Fruit fly (Drosophila melanogaster) whole organism, embryonic: ENCODE results near the gene CG5973.

Experiments used
- CG10147 ChIP-seq: fragments of 200-800 bp; sonication (Bioruptor generic); optimal IDR thresholded peaks from 2 replicates; lab custom pipeline; 2019; ENCODE audit warnings: missing biosample characterization, mild to moderate bottlenecking, missing genetic modification characterization, moderate library complexity
- CG10267 ChIP-seq: fragments of 200-800 bp; sonication (Bioruptor generic); optimal IDR thresholded peaks from 2 replicates; lab custom pipeline; 2018; ENCODE audit warnings: missing biosample characterization, mild to moderate bottlenecking, missing genetic modification characterization, moderate library complexity
- CG12104 ChIP-seq: fragments of 200-800 bp; sonication (Bioruptor generic); optimal IDR thresholded peaks from 3 replicates; lab custom pipeline; 2016; ENCODE audit warnings: missing biosample characterization, missing genetic modification characterization
- CG1233 ChIP-seq: fragments of 200-800 bp; sonication (Bioruptor generic); optimal IDR thresholded peaks from 4 replicates; lab custom pipeline; 2018; ENCODE audit warnings: missing biosample characterization, mild to moderate bottlenecking, missing genetic modification characterization
- CG13287 ChIP-seq: fragments of 200-800 bp; sonication (Bioruptor generic); IDR thresholded peaks from 2 replicates; pipeline ENCODE4 v1.3.6; 2022; ENCODE audit warnings: missing biosample characterization, missing genetic modification characterization; ENCODE audit not compliant: partially characterized antibody
- CG13624 ChIP-seq: fragments of 200-800 bp; sonication (Bioruptor generic); optimal IDR thresholded peaks from 2 replicates; lab custom pipeline; 2016; ENCODE audit warnings: missing biosample characterization, missing genetic modification characterization
- CG14667 ChIP-seq: fragments of 200-800 bp; sonication (Bioruptor generic); IDR thresholded peaks from 2 replicates; pipeline ENCODE4 v1.3.6; 2022; ENCODE audit warnings: missing biosample characterization, missing genetic modification characterization
- CG15073 ChIP-seq: fragments of 200-800 bp; sonication (Bioruptor generic); optimal IDR thresholded peaks from 2 replicates; lab custom pipeline; 2016; ENCODE audit warnings: missing biosample characterization, missing genetic modification characterization
- CG18476 ChIP-seq: fragments of 200-800 bp; sonication (Bioruptor generic); optimal IDR thresholded peaks from 2 replicates; lab custom pipeline; 2016; ENCODE audit warnings: missing biosample characterization, mild to moderate bottlenecking, missing genetic modification characterization
- CG18619 ChIP-seq: fragments of 200-800 bp; sonication (Bioruptor generic); optimal IDR thresholded peaks from 3 replicates; lab custom pipeline; 2017; ENCODE audit warnings: missing biosample characterization, mild to moderate bottlenecking, missing genetic modification characterization
- CG2202 ChIP-seq: fragments of 200-800 bp; sonication (Bioruptor generic); optimal IDR thresholded peaks from 2 replicates; lab custom pipeline; 2018; ENCODE audit warnings: missing biosample characterization, mild to moderate bottlenecking, missing genetic modification characterization
- CG2678 ChIP-seq: fragments of 200-800 bp; sonication (Bioruptor generic); optimal IDR thresholded peaks from 3 replicates; lab custom pipeline; 2019; ENCODE audit warnings: missing biosample characterization, mild to moderate bottlenecking, missing genetic modification characterization, moderate library complexity
- CG3163 ChIP-seq: fragments of 200-800 bp; sonication (Bioruptor generic); optimal IDR thresholded peaks from 3 replicates; lab custom pipeline; 2016; ENCODE audit warnings: missing biosample characterization, missing genetic modification characterization
- CG6683 ChIP-seq: fragments of 200-800 bp; sonication (Bioruptor generic); optimal IDR thresholded peaks from 2 replicates; lab custom pipeline; 2017; ENCODE audit warnings: missing biosample characterization, mild to moderate bottlenecking, missing genetic modification characterization, missing genetic modification reagents
- CG6689 ChIP-seq: fragments of 200-800 bp; sonication (Bioruptor generic); IDR thresholded peaks from 2 replicates; pipeline ENCODE4 v1.3.6; 2022; ENCODE audit warnings: missing biosample characterization, missing genetic modification characterization
- CG7839 ChIP-seq: fragments of 200-800 bp; sonication (Bioruptor generic); optimal IDR thresholded peaks from 3 replicates; lab custom pipeline; 2018; ENCODE audit warnings: missing biosample characterization, mild to moderate bottlenecking, missing genetic modification characterization, moderate library complexity
- CG7928 ChIP-seq: fragments of 200-800 bp; sonication (Bioruptor generic); optimal IDR thresholded peaks from 2 replicates; lab custom pipeline; 2017; ENCODE audit warnings: missing biosample characterization, mild to moderate bottlenecking, missing genetic modification characterization
- CG8290 ChIP-seq, 3 experiments: fragments of 200-800 bp; sonication (Bioruptor generic); optimal IDR thresholded peaks; 2 replicates each; lab custom pipeline; 2016 to 2019; ENCODE audit warnings: missing biosample characterization in 3 of 3, missing genetic modification characterization in 3 of 3, mild to moderate bottlenecking in 2 of 3, moderate library complexity in 1 of 3
- Dref ChIP-seq: fragments of 200-800 bp; sonication (Bioruptor generic); IDR thresholded peaks from 2 replicates; pipeline ENCODE4 v1.3.6; 2022; ENCODE audit warnings: missing biosample characterization, missing genetic modification characterization
- E2f2 ChIP-seq: fragments of 200-800 bp; sonication (Bioruptor generic); IDR thresholded peaks from 2 replicates; pipeline ENCODE4 v1.3.6; 2022; ENCODE audit warnings: missing biosample characterization, missing genetic modification characterization
- Hr3 ChIP-seq: fragments of 200-800 bp; sonication (Bioruptor generic); optimal IDR thresholded peaks from 3 replicates; lab custom pipeline; 2016; ENCODE audit warnings: missing biosample characterization, missing genetic modification characterization
- Poxn ChIP-seq: fragments of 200-800 bp; sonication (Bioruptor generic); IDR thresholded peaks from 2 replicates; pipeline ENCODE4 v1.3.6; 2022; ENCODE audit warnings: missing biosample characterization, missing genetic modification characterization
- Vsx1 ChIP-seq: fragments of 200-800 bp; sonication (Bioruptor generic); optimal IDR thresholded peaks from 2 replicates; lab custom pipeline; 2017; ENCODE audit warnings: missing biosample characterization, mild to moderate bottlenecking, missing genetic modification characterization, missing genetic modification reagents
- bab2 ChIP-seq: fragments of 200-800 bp; sonication (Bioruptor generic); optimal IDR thresholded peaks from 2 replicates; lab custom pipeline; 2016; ENCODE audit warnings: missing biosample characterization, missing genetic modification characterization
- bcd ChIP-seq: fragments of 200-800 bp; sonication (Bioruptor generic); optimal IDR thresholded peaks from 2 replicates; lab custom pipeline; 2017; ENCODE audit warnings: missing biosample characterization, mild to moderate bottlenecking, missing genetic modification characterization
- cas ChIP-seq: fragments of 200-800 bp; sonication (Bioruptor generic); IDR thresholded peaks from 2 replicates; pipeline ENCODE4 v1.3.6; 2022; ENCODE audit warnings: missing biosample characterization, missing genetic modification characterization
- corto ChIP-seq: fragments of 200-800 bp; sonication (Bioruptor generic); optimal IDR thresholded peaks from 2 replicates; lab custom pipeline; 2016; ENCODE audit warnings: missing biosample characterization, mild to moderate bottlenecking, missing genetic modification characterization, moderate library complexity
- crp ChIP-seq, 2 experiments: fragments of 200-800 bp; sonication (Bioruptor generic); optimal IDR thresholded peaks; 2 replicates in 1 of 2; 3 replicates in 1 of 2; lab custom pipeline; 2017; ENCODE audit warnings: missing biosample characterization in 2 of 2, missing genetic modification characterization in 2 of 2, mild to moderate bottlenecking in 1 of 2, moderate library complexity in 1 of 2
- cwo ChIP-seq: fragments of 200-800 bp; sonication (Bioruptor generic); optimal IDR thresholded peaks from 3 replicates; lab custom pipeline; 2017; ENCODE audit warnings: missing biosample characterization, missing genetic modification characterization, mild to moderate bottlenecking, moderate library complexity, missing genetic modification reagents
- dysf ChIP-seq: fragments of 200-800 bp; sonication (Bioruptor generic); IDR thresholded peaks from 3 replicates; pipeline ENCODE4 v1.3.6; 2022; ENCODE audit warnings: missing biosample characterization, missing genetic modification characterization
- emc ChIP-seq: fragments of 200-800 bp; sonication (Bioruptor generic); optimal IDR thresholded peaks from 2 replicates; lab custom pipeline; 2016; ENCODE audit warnings: missing biosample characterization, missing genetic modification characterization
- ems ChIP-seq: fragments of 200-800 bp; sonication (Bioruptor generic); optimal IDR thresholded peaks from 3 replicates; lab custom pipeline; 2016; ENCODE audit warnings: missing biosample characterization, missing genetic modification characterization
- eyg ChIP-seq: fragments of 200-800 bp; sonication (Bioruptor generic); optimal IDR thresholded peaks from 3 replicates; lab custom pipeline; 2016; ENCODE audit warnings: missing biosample characterization, missing genetic modification characterization
- gro ChIP-seq: fragments of 200-800 bp; sonication (Bioruptor generic); optimal IDR thresholded peaks from 2 replicates; lab custom pipeline; 2016; ENCODE audit warnings: missing biosample characterization, missing genetic modification characterization
- hbn ChIP-seq: fragments of 200-800 bp; sonication (Bioruptor generic); IDR thresholded peaks from 2 replicates; pipeline ENCODE4 v1.3.6; 2022; ENCODE audit warnings: missing biosample characterization, missing genetic modification characterization; ENCODE audit not compliant: partially characterized antibody
- klu ChIP-seq: fragments of 200-800 bp; sonication (Bioruptor generic); IDR thresholded peaks from 2 replicates; pipeline ENCODE4 v1.3.6; 2022; ENCODE audit warnings: missing biosample characterization, missing genetic modification characterization
- lilli ChIP-seq: fragments of 200-800 bp; sonication (Bioruptor generic); optimal IDR thresholded peaks from 3 replicates; lab custom pipeline; 2016; ENCODE audit warnings: missing biosample characterization, missing genetic modification characterization
- peb ChIP-seq: fragments of 200-800 bp; sonication (Bioruptor generic); IDR thresholded peaks from 2 replicates; pipeline ENCODE4 v1.3.6; 2022; ENCODE audit warnings: missing biosample characterization, missing genetic modification characterization
- pho ChIP-seq: fragments of 200-800 bp; sonication (Bioruptor generic); optimal IDR thresholded peaks from 2 replicates; lab custom pipeline; 2016; ENCODE audit warnings: missing biosample characterization, missing genetic modification characterization
- pita ChIP-seq: fragments of 200-800 bp; sonication (Bioruptor generic); optimal IDR thresholded peaks from 2 replicates; lab custom pipeline; 2017; ENCODE audit warnings: missing biosample characterization, mild to moderate bottlenecking, missing genetic modification characterization
- salm ChIP-seq: fragments of 200-800 bp; sonication (Bioruptor generic); optimal IDR thresholded peaks from 2 replicates; lab custom pipeline; 2018; ENCODE audit warnings: missing biosample characterization, mild to moderate bottlenecking, missing genetic modification characterization
- sd ChIP-seq: fragments of 200-800 bp; sonication (Bioruptor generic); optimal IDR thresholded peaks from 3 replicates; lab custom pipeline; 2018; ENCODE audit warnings: missing biosample characterization, mild to moderate bottlenecking, missing genetic modification characterization, moderate library complexity
- sim ChIP-seq: fragments of 200-800 bp; sonication (Bioruptor generic); IDR thresholded peaks from 2 replicates; pipeline ENCODE4 v1.3.6; 2022; ENCODE audit warnings: missing biosample characterization, missing genetic modification characterization
- sob ChIP-seq: fragments of 200-800 bp; sonication (Bioruptor generic); IDR thresholded peaks from 2 replicates; pipeline ENCODE4 v1.3.6; 2022; ENCODE audit warnings: missing biosample characterization, missing genetic modification characterization
- sqz ChIP-seq: fragments of 200-800 bp; sonication (Bioruptor generic); optimal IDR thresholded peaks from 3 replicates; lab custom pipeline; 2018; ENCODE audit warnings: missing biosample characterization, mild to moderate bottlenecking, missing genetic modification characterization
- tin ChIP-seq: fragments of 200-800 bp; sonication (Bioruptor generic); optimal IDR thresholded peaks from 3 replicates; lab custom pipeline; 2016; ENCODE audit warnings: missing biosample characterization, missing genetic modification characterization
- twi ChIP-seq: fragments of 200-800 bp; optimal IDR thresholded peaks from 2 replicates; lab custom pipeline; 2019; ENCODE audit warnings: missing biosample characterization, mild to moderate bottlenecking, missing genetic modification characterization, moderate library complexity
- unpg ChIP-seq: fragments of 200-800 bp; sonication (Bioruptor generic); optimal IDR thresholded peaks from 3 replicates; lab custom pipeline; 2018; ENCODE audit warnings: missing biosample characterization, mild to moderate bottlenecking, missing genetic modification characterization, moderate library complexity

Gene CG5973

DNA sequence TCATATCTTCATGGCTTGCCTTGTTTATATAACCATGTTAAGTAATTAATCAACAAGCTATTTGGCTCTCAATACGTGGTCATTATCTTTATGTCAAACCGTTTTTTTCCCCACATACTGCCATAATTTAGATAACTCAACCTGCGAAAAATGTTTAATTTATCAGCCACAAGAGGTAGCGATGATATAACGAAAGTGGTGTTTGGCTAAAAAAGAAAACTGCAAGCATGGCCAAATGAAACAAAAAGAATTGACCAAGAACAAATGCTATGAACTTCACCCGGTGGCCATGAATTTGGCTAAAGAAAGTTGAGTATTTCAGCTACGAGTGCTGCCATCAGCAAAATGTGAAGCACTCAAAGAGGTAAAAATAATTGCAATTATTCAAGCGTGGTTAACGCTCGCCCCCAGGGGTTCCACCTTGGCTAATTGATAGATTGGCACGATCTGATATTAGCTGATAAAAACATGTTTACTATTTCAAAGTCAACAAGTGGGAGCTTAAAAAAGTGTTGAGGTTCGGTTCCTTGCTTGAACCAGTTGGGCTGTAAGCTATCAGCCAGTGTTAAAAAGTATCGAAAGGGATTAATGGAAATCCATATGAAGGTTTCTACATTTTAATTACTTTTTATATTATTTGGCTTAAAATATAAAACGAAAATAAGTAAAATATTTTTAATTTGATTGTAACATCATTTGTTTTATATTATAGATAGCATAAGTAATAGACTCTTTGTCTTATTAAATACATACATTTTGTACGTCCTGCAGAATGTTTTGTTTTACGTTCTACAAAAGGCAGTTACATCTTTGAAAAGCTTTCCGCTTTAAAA lies 584 bp upstream of the CG5973 start (continued):
- TF ChIP-seq crp (GFP tag; optimal IDR thresholded peaks at IDR 0.05; lab: Kevin White, UChicago) (no peak), sqz (GFP tag; lab: Kevin White, UChicago) (peak; percentile 55), CG14667 (GFP tag; lab: Robert Waterston, UW) (no peak; the same call in 1 of the 2 replicates), gro (GFP tag; lab: Kevin White, UChicago) (peak; percentile 64), CG13624 (peak; percentile 77), salm (tag; lab: Kevin White, UChicago) (peak; percentile 11), Dref (GFP tag; lab: Robert Waterston, UW) (no peak), CG10267 (tag; lab: Kevin White, UChicago) (peak; percentile 45), CG18476 (GFP tag; lab: Kevin White, UChicago) (peak; percentile 30), E2f2 (peak; percentile 44; the same call in 1 of the 2 replicates), eyg (GFP tag; lab: Kevin White, UChicago) (peak; percentile 79), CG7839 (tag; lab: Kevin White, UChicago) (peak; percentile 40), twi (tag; lab: Kevin White, UChicago) (no peak), Vsx1 (peak; percentile 91), sob (GFP tag; lab: Robert Waterston, UW) (peak; percentile 90), CG7928 (peak; percentile 41), cwo (GFP tag; lab: Kevin White, UChicago) (peak; percentile 55), CG3163 (GFP tag; lab: Kevin White, UChicago) (peak; percentile 67), Hr3 (peak; percentile 60), peb (GFP tag; lab: Robert Waterston, UW) (no peak; the same call in 1 of the 2 replicates), CG1233 (GFP tag; lab: Kevin White, UChicago) (peak; percentile 82), CG2202 (tag; lab: Kevin White, UChicago) (no peak), CG15073 (GFP tag; lab: Kevin White, UChicago) (peak; percentile 21), CG18619 (GFP tag; lab: Kevin White, UChicago) (peak; percentile 76), emc (peak; percentile 19), Poxn (0 out of 2 replicates have a peak, but pooled peaks have one; percentile 26), CG8290 (GFP tag; optimal IDR thresholded peaks at IDR 0.05; lab: Kevin White, UChicago) (peak; percentile 33), CG8290 (tag; optimal IDR thresholded peaks at IDR 0.05; lab: Kevin White, UChicago) (peak; percentile 22 to 97), unpg (GFP tag; lab: Kevin White, UChicago) (peak; percentile 54), bcd (GFP tag; lab: Kevin White, UChicago) (peak; percentile 86), klu (GFP tag; lab: Robert Waterston, UW) (no peak), cas (GFP tag; lab: Robert Waterston, UW) (peak; percentile 58), CG12104 (GFP tag; lab: Kevin White, UChicago) (peak; percentile 66), sim (GFP tag; lab: Robert Waterston, UW) (no peak), pho (GFP tag; lab: Kevin White, UChicago) (peak; percentile 75), corto (GFP tag; lab: Kevin White, UChicago) (no peak), CG2678 (tag; lab: Kevin White, UChicago) (peak; percentile 81), dysf (peak; percentile 52; the same call in 2 of the 3 replicates), hbn (GFP tag; lab: Robert Waterston, UW) (no peak), CG13287 (GFP tag; lab: Robert Waterston, UW) (no peak), lilli (GFP tag; lab: Kevin White, UChicago) (peak; percentile 48), CG10147 (GFP tag; lab: Kevin White, UChicago) (peak; percentile 57), ems (GFP tag; lab: Kevin White, UChicago) (peak; percentile 51), tin (peak; percentile 56), pita (GFP tag; lab: Kevin White, UChicago) (peak; percentile 26), sd (peak; percentile 56), bab2 (GFP tag; lab: Kevin White, UChicago) (peak; percentile 84), CG6689 (GFP tag; lab: Robert Waterston, UW) (peak; percentile 42), CG6683 (GFP tag; lab: Kevin White, UChicago) (peak; percentile 55)
